Fruit fly (Drosophila melanogaster) whole organism, embryonic: Measurements from ENCODE around the gene CG2901.

Experiments used
- ATbp ChIP-seq: fragments of 200-800 bp; sonication (Bioruptor generic); optimal IDR thresholded peaks from 2 replicates; lab custom pipeline; 2017; ENCODE audit warnings: missing biosample characterization, mild to moderate bottlenecking, missing genetic modification characterization, missing genetic modification reagents
- Abd-B ChIP-seq: fragments of 200-800 bp; sonication (Bioruptor generic); optimal IDR thresholded peaks from 2 replicates; lab custom pipeline; 2018; ENCODE audit warnings: missing biosample characterization, mild to moderate bottlenecking, missing genetic modification characterization, moderate library complexity
- CG11093 ChIP-seq: fragments of 200-800 bp; sonication (Bioruptor generic); IDR thresholded peaks from 3 replicates; pipeline ENCODE4 v1.3.6; 2022; ENCODE audit warnings: missing biosample characterization, missing genetic modification characterization
- CG12071 ChIP-seq: fragments of 200-800 bp; sonication (Bioruptor generic); optimal IDR thresholded peaks from 3 replicates; lab custom pipeline; 2018; ENCODE audit warnings: missing biosample characterization, mild to moderate bottlenecking, missing genetic modification characterization
- CG12769 ChIP-seq: fragments of 200-800 bp; sonication (Bioruptor generic); optimal IDR thresholded peaks from 2 replicates; lab custom pipeline; 2019; ENCODE audit warnings: missing biosample characterization, mild to moderate bottlenecking, missing genetic modification characterization, moderate library complexity
- CG12942 ChIP-seq: fragments of 200-800 bp; sonication (Bioruptor generic); optimal IDR thresholded peaks from 3 replicates; lab custom pipeline; 2016; ENCODE audit warnings: missing biosample characterization, missing genetic modification characterization
- CG13894 ChIP-seq: fragments of 200-800 bp; sonication (Bioruptor generic); optimal IDR thresholded peaks from 3 replicates; lab custom pipeline; 2018; ENCODE audit warnings: missing biosample characterization, mild to moderate bottlenecking, missing genetic modification characterization, moderate library complexity
- CG14014 ChIP-seq: fragments of 200-800 bp; sonication (Bioruptor generic); IDR thresholded peaks from 2 replicates; pipeline ENCODE4 v1.3.6; 2022; ENCODE audit warnings: missing biosample characterization, missing genetic modification characterization
- CG14710 ChIP-seq: fragments of 200-800 bp; sonication (Bioruptor generic); optimal IDR thresholded peaks from 3 replicates; lab custom pipeline; 2019; ENCODE audit warnings: missing biosample characterization, mild to moderate bottlenecking, missing genetic modification characterization, moderate library complexity
- CG15514 ChIP-seq: fragments of 200-800 bp; sonication (Bioruptor generic); optimal IDR thresholded peaks from 3 replicates; lab custom pipeline; 2017; ENCODE audit warnings: missing biosample characterization, missing genetic modification characterization, mild to moderate bottlenecking, moderate library complexity, missing genetic modification reagents
- CG17359 ChIP-seq: fragments of 200-800 bp; sonication (Bioruptor generic); optimal IDR thresholded peaks from 3 replicates; lab custom pipeline; 2018; ENCODE audit warnings: missing biosample characterization, mild to moderate bottlenecking, missing genetic modification characterization, moderate library complexity
- CG18619 ChIP-seq: fragments of 200-800 bp; sonication (Bioruptor generic); optimal IDR thresholded peaks from 3 replicates; lab custom pipeline; 2017; ENCODE audit warnings: missing biosample characterization, mild to moderate bottlenecking, missing genetic modification characterization
- CG2875 ChIP-seq: fragments of 200-800 bp; sonication (Bioruptor generic); optimal IDR thresholded peaks from 2 replicates; lab custom pipeline; 2017; ENCODE audit warnings: missing biosample characterization, mild to moderate bottlenecking, missing genetic modification characterization, missing genetic modification reagents
- CG34376 ChIP-seq: fragments of 200-800 bp; sonication (Bioruptor generic); optimal IDR thresholded peaks from 2 replicates; lab custom pipeline; 2018; ENCODE audit warnings: missing biosample characterization, mild to moderate bottlenecking, missing genetic modification characterization
- CG5953 ChIP-seq: fragments of 200-800 bp; sonication (Bioruptor generic); IDR thresholded peaks from 2 replicates; pipeline ENCODE4 v1.3.6; 2022; ENCODE audit warnings: missing biosample characterization, missing genetic modification characterization
- CG6765 ChIP-seq: fragments of 200-800 bp; sonication (Bioruptor generic); optimal IDR thresholded peaks from 3 replicates; lab custom pipeline; 2017; ENCODE audit warnings: missing biosample characterization, mild to moderate bottlenecking, missing genetic modification characterization
- CG6813 ChIP-seq: fragments of 200-800 bp; sonication (Bioruptor generic); optimal IDR thresholded peaks from 2 replicates; lab custom pipeline; 2017; ENCODE audit warnings: missing biosample characterization, missing genetic modification characterization, mild to moderate bottlenecking, moderate library complexity, missing genetic modification reagents
- CG7556 ChIP-seq: fragments of 200-800 bp; sonication (Bioruptor generic); optimal IDR thresholded peaks from 2 replicates; lab custom pipeline; 2017; ENCODE audit warnings: missing biosample characterization, mild to moderate bottlenecking, missing genetic modification characterization
- CG8944 ChIP-seq: fragments of 200-800 bp; sonication (Bioruptor generic); optimal IDR thresholded peaks from 3 replicates; lab custom pipeline; 2016; ENCODE audit warnings: missing biosample characterization, missing genetic modification characterization
- CTCF ChIP-seq: fragments of 200-800 bp; sonication (Bioruptor generic); optimal IDR thresholded peaks from 2 replicates; lab custom pipeline; 2017; ENCODE audit warnings: missing biosample characterization, mild to moderate bottlenecking, missing genetic modification characterization, moderate library complexity
- CkIIα-i1 ChIP-seq: fragments of 200-800 bp; sonication (Bioruptor generic); IDR thresholded peaks from 2 replicates; pipeline ENCODE4 v1.3.6; 2022; ENCODE audit warnings: missing biosample characterization, missing genetic modification characterization
- CrebB ChIP-seq: fragments of 200-800 bp; sonication (Bioruptor generic); optimal IDR thresholded peaks from 3 replicates; lab custom pipeline; 2018; ENCODE audit warnings: missing biosample characterization, mild to moderate bottlenecking, missing genetic modification characterization
- Dbx ChIP-seq: fragments of 200-800 bp; sonication (Bioruptor generic); IDR thresholded peaks from 3 replicates; pipeline ENCODE4 v1.3.6; 2022; ENCODE audit warnings: missing biosample characterization, missing genetic modification characterization
- Deaf1 ChIP-seq: fragments of 200-800 bp; optimal IDR thresholded peaks from 3 replicates; lab custom pipeline; 2019; ENCODE audit warnings: missing biosample characterization, mild to moderate bottlenecking, missing genetic modification characterization, moderate library complexity
- Fer1 ChIP-seq: fragments of 200-800 bp; sonication (Bioruptor generic); optimal IDR thresholded peaks from 2 replicates; lab custom pipeline; 2017; ENCODE audit warnings: missing biosample characterization, mild to moderate bottlenecking, missing genetic modification characterization
- HHEX ChIP-seq: fragments of 200-800 bp; sonication (Bioruptor generic); optimal IDR thresholded peaks from 3 replicates; lab custom pipeline; 2017; ENCODE audit warnings: missing biosample characterization, mild to moderate bottlenecking, missing genetic modification characterization, missing genetic modification reagents
- HmgZ ChIP-seq: fragments of 200-800 bp; sonication (Bioruptor generic); optimal IDR thresholded peaks from 2 replicates; lab custom pipeline; 2018; ENCODE audit warnings: missing biosample characterization, mild to moderate bottlenecking, missing genetic modification characterization
- Kr ChIP-seq: fragments of 200-800 bp; sonication (Bioruptor generic); optimal IDR thresholded peaks from 2 replicates; lab custom pipeline; 2017; ENCODE audit warnings: missing biosample characterization, mild to moderate bottlenecking, missing genetic modification characterization
- NC2β ChIP-seq: fragments of 200-800 bp; sonication (Bioruptor generic); optimal IDR thresholded peaks from 2 replicates; lab custom pipeline; 2016; ENCODE audit warnings: missing biosample characterization, missing genetic modification characterization
- Pdp1 ChIP-seq, 2 experiments: fragments of 200-800 bp; sonication (Bioruptor generic); optimal IDR thresholded peaks; 3 replicates each; lab custom pipeline; 2016; ENCODE audit warnings: missing biosample characterization in 2 of 2, missing genetic modification characterization in 2 of 2, mild to moderate bottlenecking in 1 of 2, moderate library complexity in 1 of 2
- Rx ChIP-seq: fragments of 200-800 bp; sonication (Bioruptor generic); IDR thresholded peaks from 2 replicates; pipeline ENCODE4 v1.3.6; 2022; ENCODE audit warnings: missing biosample characterization, missing genetic modification characterization
- Six4 ChIP-seq: fragments of 200-800 bp; sonication (Bioruptor generic); optimal IDR thresholded peaks from 2 replicates; lab custom pipeline; 2016; ENCODE audit warnings: missing biosample characterization, missing genetic modification characterization
- Xrp1 ChIP-seq: fragments of 200-800 bp; sonication (Bioruptor generic); IDR thresholded peaks from 2 replicates; pipeline ENCODE4 v1.3.6; 2022; ENCODE audit warnings: missing biosample characterization, missing genetic modification characterization
- YL-1 ChIP-seq: fragments of 200-800 bp; sonication (Bioruptor generic); optimal IDR thresholded peaks from 3 replicates; lab custom pipeline; 2017; ENCODE audit warnings: missing biosample characterization, mild to moderate bottlenecking, missing genetic modification characterization
- ac ChIP-seq: fragments of 200-800 bp; sonication (Bioruptor generic); optimal IDR thresholded peaks from 3 replicates; lab custom pipeline; 2017; ENCODE audit warnings: missing biosample characterization, mild to moderate bottlenecking, missing genetic modification characterization
- bsh ChIP-seq, 2 experiments: fragments of 200-800 bp; sonication (Bioruptor generic); optimal IDR thresholded peaks; 2 replicates each; lab custom pipeline; 2017 to 2018; ENCODE audit warnings: mild to moderate bottlenecking in 2 of 2, missing biosample characterization in 2 of 2, missing genetic modification characterization in 2 of 2, moderate library complexity in 1 of 2
- ci ChIP-seq: fragments of 200-800 bp; sonication (Bioruptor generic); IDR thresholded peaks from 3 replicates; pipeline ENCODE4 v1.3.6; 2022; ENCODE audit warnings: missing biosample characterization, missing genetic modification characterization
- ken ChIP-seq: fragments of 200-800 bp; sonication (Bioruptor generic); IDR thresholded peaks from 3 replicates; pipeline ENCODE4 v1.3.6; 2022; ENCODE audit warnings: missing biosample characterization, missing genetic modification characterization
- peb ChIP-seq: fragments of 200-800 bp; sonication (Bioruptor generic); IDR thresholded peaks from 2 replicates; pipeline ENCODE4 v1.3.6; 2022; ENCODE audit warnings: missing biosample characterization, missing genetic modification characterization
- pfk ChIP-seq: fragments of 200-800 bp; sonication (Bioruptor generic); optimal IDR thresholded peaks from 2 replicates; lab custom pipeline; 2018; ENCODE audit warnings: missing biosample characterization, mild to moderate bottlenecking, missing genetic modification characterization, moderate library complexity
- psq ChIP-seq: fragments of 200-800 bp; sonication (Bioruptor generic); optimal IDR thresholded peaks from 2 replicates; lab custom pipeline; 2017; ENCODE audit warnings: missing biosample characterization, missing genetic modification characterization
- run ChIP-seq: fragments of 200-800 bp; sonication (Bioruptor generic); optimal IDR thresholded peaks from 3 replicates; lab custom pipeline; 2018; ENCODE audit warnings: missing biosample characterization, mild to moderate bottlenecking, missing genetic modification characterization
- seq ChIP-seq: fragments of 200-800 bp; sonication (Bioruptor generic); IDR thresholded peaks from 2 replicates; pipeline ENCODE4 v1.3.6; 2022; ENCODE audit warnings: missing biosample characterization, missing genetic modification characterization
- shn ChIP-seq: fragments of 200-800 bp; sonication (Bioruptor generic); optimal IDR thresholded peaks from 3 replicates; lab custom pipeline; 2016; ENCODE audit warnings: missing biosample characterization, missing genetic modification characterization
- slbo ChIP-seq: fragments of 200-800 bp; sonication (Bioruptor generic); IDR thresholded peaks from 2 replicates; pipeline ENCODE4 v1.3.6; 2022; ENCODE audit warnings: missing biosample characterization, missing genetic modification characterization
- tx ChIP-seq: fragments of 200-800 bp; sonication (Bioruptor generic); optimal IDR thresholded peaks from 2 replicates; lab custom pipeline; 2016; ENCODE audit warnings: missing biosample characterization, missing genetic modification characterization
- vnd ChIP-seq: fragments of 200-800 bp; sonication (Bioruptor generic); IDR thresholded peaks from 3 replicates; pipeline ENCODE4 v1.3.6; 2022; ENCODE audit warnings: missing biosample characterization, missing genetic modification characterization; ENCODE audit not compliant: partially characterized antibody
- zen2 ChIP-seq: fragments of 200-800 bp; sonication (Bioruptor generic); IDR thresholded peaks from 3 replicates; pipeline ENCODE4 v1.3.6; 2022; ENCODE audit warnings: missing biosample characterization, missing genetic modification characterization; ENCODE audit not compliant: partially characterized antibody

Gene CG2901

dm6 chrX:3845340-3846161 is 17.6 kb downstream of the CG2901 start (continued):
- peak; percentile 51 for TF ChIP-seq CG12071
- peak; percentile 96 for TF ChIP-seq CG12769
- peak; percentile 29 for TF ChIP-seq HmgZ
- TF ChIP-seq YL-1 (GFP tag; lab: Kevin White, UChicago), result peak; percentile 3
- TF ChIP-seq Six4 (GFP tag; lab: Kevin White, UChicago), result peak; percentile 12
- peak; percentile 52 for TF ChIP-seq CG34376 (GFP tag; lab: Kevin White, UChicago)
- peak; percentile 55 for TF ChIP-seq ATbp (GFP tag; lab: Kevin White, UChicago)
- peak; percentile 29 for TF ChIP-seq CG15514
- peak; percentile 51; the same call in 2 of the 3 replicates for TF ChIP-seq zen2 (GFP tag; lab: Robert Waterston, UW)
- no peak for TF ChIP-seq CG17359 (tag; lab: Kevin White, UChicago)
- TF ChIP-seq CG5953 (GFP tag; lab: Robert Waterston, UW), result 0 out of 2 replicates have a peak, but pooled peaks have one; percentile 4
- peak; percentile 26 to 28 for TF ChIP-seq bsh (GFP tag; optimal IDR thresholded peaks at IDR 0.05; lab: Kevin White, UChicago)
- TF ChIP-seq CG2875, result peak; percentile 42
- no peak for TF ChIP-seq tx (GFP tag; lab: Kevin White, UChicago)
- peak; percentile 6; the same call in 1 of the 2 replicates for TF ChIP-seq CG14014 (GFP tag; lab: Robert Waterston, UW)
- no peak for TF ChIP-seq Rx (GFP tag; lab: Robert Waterston, UW)
- peak; percentile 58 for TF ChIP-seq CG6813 (GFP tag; lab: Kevin White, UChicago)
- TF ChIP-seq vnd (GFP tag; lab: Robert Waterston, UW), result no peak
- TF ChIP-seq run (tag; lab: Kevin White, UChicago), result no peak
- peak; percentile 87 for TF ChIP-seq Deaf1 (tag; lab: Kevin White, UChicago)
- TF ChIP-seq ci (GFP tag; lab: Robert Waterston, UW), result peak; percentile 75; the same call in 2 of the 3 replicates
- TF ChIP-seq Pdp1 (GFP tag; optimal IDR thresholded peaks at IDR 0.05; lab: Kevin White, UChicago), result peak in 1 of 2 experiments; percentile 12
- peak; percentile 75 for TF ChIP-seq Kr
- peak; percentile 24 for TF ChIP-seq CG14710
- peak; percentile 44; the same call in 1 of the 2 replicates for TF ChIP-seq seq (GFP tag; lab: Robert Waterston, UW)
- TF ChIP-seq CG11093, result no peak
- no peak for TF ChIP-seq peb (GFP tag; lab: Robert Waterston, UW)
- peak; percentile 23 for TF ChIP-seq ac (GFP tag; lab: Kevin White, UChicago)
- peak; percentile 16 for TF ChIP-seq NC2β (GFP tag; lab: Kevin White, UChicago)
- TF ChIP-seq Dbx (GFP tag; lab: Robert Waterston, UW), result peak; percentile 44; the same call in 1 of the 3 replicates
- TF ChIP-seq ken (GFP tag; lab: Robert Waterston, UW), result 0 out of 3 replicates have a peak, but pooled peaks have one; percentile 24
- peak; percentile 38 for TF ChIP-seq CG13894 (tag; lab: Kevin White, UChicago)
- TF ChIP-seq slbo (GFP tag; lab: Robert Waterston, UW), result no peak
- no peak for TF ChIP-seq CG18619
- TF ChIP-seq Fer1 (GFP tag; lab: Kevin White, UChicago), result peak; percentile 16
- peak; percentile 33 for TF ChIP-seq CG6765
- TF ChIP-seq CG8944 (GFP tag; lab: Kevin White, UChicago), result no peak
- no peak for TF ChIP-seq Abd-B (GFP tag; lab: Kevin White, UChicago)
- peak; percentile 38 for TF ChIP-seq CrebB (tag; lab: Kevin White, UChicago)
- peak; percentile 12 for TF ChIP-seq CG7556
- peak; percentile 49 for TF ChIP-seq pfk
- TF ChIP-seq HHEX (GFP tag; lab: Kevin White, UChicago), result peak; percentile 34
- TF ChIP-seq CG12942 (GFP tag; lab: Kevin White, UChicago), result no peak
- TF ChIP-seq CTCF, result no peak
- TF ChIP-seq CkIIα-i1, result no peak
- no peak for TF ChIP-seq shn (GFP tag; lab: Kevin White, UChicago)
- TF ChIP-seq psq (GFP tag; lab: Kevin White, UChicago), result no peak
- TF ChIP-seq Xrp1 (GFP tag; lab: Robert Waterston, UW), result 0 out of 2 replicates have a peak, but pooled peaks have one; percentile 19
